Fruit fly (Drosophila melanogaster): ENCODE results near the gene Arp3.

The Arp3 gene

dm6 chr3L:8156199-8156598 lies 40.5 kb upstream of the Arp3 start (continued):
- no peak for TF ChIP-seq achi (GFP tag; optimal IDR thresholded peaks at IDR 0.05)
- no peak for TF ChIP-seq Eip93F (GFP tag; optimal IDR thresholded peaks at IDR 0.05)
- TF ChIP-seq Sox15 (GFP tag; optimal IDR thresholded peaks at IDR 0.05) = no peak
- peak; percentile 22 for TF ChIP-seq topi (GFP tag; optimal IDR thresholded peaks at IDR 0.05)
- TF ChIP-seq svp (GFP tag) = peak; percentile 75
- TF ChIP-seq Sox14 (GFP tag; optimal IDR thresholded peaks at IDR 0.05) = no peak
- no peak for TF ChIP-seq fd85E (GFP tag; optimal IDR thresholded peaks at IDR 0.05)
- peak; percentile 16 for TF ChIP-seq CG10669 (GFP tag; optimal IDR thresholded peaks at IDR 0.05)
- TF ChIP-seq vri (GFP tag; optimal IDR thresholded peaks at IDR 0.05) = no peak
- peak; percentile 42 for TF ChIP-seq CG3919 (GFP tag; optimal IDR thresholded peaks at IDR 0.05)
- peak; percentile 22 for TF ChIP-seq CG32006 (GFP tag; optimal IDR thresholded peaks at IDR 0.05)
- no peak for TF ChIP-seq CG11902 (GFP tag; optimal IDR thresholded peaks at IDR 0.05)

dm6 chr3L:8155324-8155723 lies 39.6 kb upstream of the Arp3 start:
- TF ChIP-seq dsx (GFP tag; optimal IDR thresholded peaks at IDR 0.05; ENCODE audit: poor library complexity, severe bottlenecking) (no peak), CG6808 (GFP tag; optimal IDR thresholded peaks at IDR 0.05) (no peak), Sox102F (GFP tag; optimal IDR thresholded peaks at IDR 0.05) (no peak), CG4318 (GFP tag; optimal IDR thresholded peaks at IDR 0.05) (no peak), svp (GFP tag) (no peak), CG31627 (GFP tag; optimal IDR thresholded peaks at IDR 0.05) (no peak), pdm3 (GFP tag; optimal IDR thresholded peaks at IDR 0.05) (no peak), OdsH (GFP tag; optimal IDR thresholded peaks at IDR 0.05) (no peak), CG9139 (GFP tag; optimal IDR thresholded peaks at IDR 0.05) (no peak), net (GFP tag; optimal IDR thresholded peaks at IDR 0.05) (no peak), Hr39 (GFP tag; optimal IDR thresholded peaks at IDR 0.05) (no peak), Ets21C (GFP tag; optimal IDR thresholded peaks at IDR 0.05) (no peak), CG1621 (tag; optimal IDR thresholded peaks at IDR 0.05) (no peak), fd85E (GFP tag; optimal IDR thresholded peaks at IDR 0.05) (no peak), Met (GFP tag; optimal IDR thresholded peaks at IDR 0.05) (no peak)

- TF ChIP-seq spab (GFP tag; optimal IDR thresholded peaks at IDR 0.05) = peak; percentile 18
- peak; percentile 36 for TF ChIP-seq CG9139 (GFP tag; optimal IDR thresholded peaks at IDR 0.05)
- TF ChIP-seq CG6808 (GFP tag; optimal IDR thresholded peaks at IDR 0.05) = peak; percentile 41
- TF ChIP-seq ss (GFP tag; optimal IDR thresholded peaks at IDR 0.05) = peak in 1 of 2 experiments; percentile 36
- TF ChIP-seq Blimp-1 (GFP tag; optimal IDR thresholded peaks at IDR 0.05) = no peak
- TF ChIP-seq CG7368 (GFP tag; optimal IDR thresholded peaks at IDR 0.05) = no peak
- TF ChIP-seq CG8632 (GFP tag; optimal IDR thresholded peaks at IDR 0.05) = peak; percentile 10
- peak; percentile 9 for TF ChIP-seq CG10669 (GFP tag; optimal IDR thresholded peaks at IDR 0.05)
- peak; percentile 18 for TF ChIP-seq Eip78C (GFP tag)
- peak; percentile 37; the same call in 1 of the 2 replicates for TF ChIP-seq CG15336 (GFP tag; IDR thresholded peaks at IDR 0.05)
Measured at dm6 chr3L:8154544-8154943, 38.8 kb upstream of the Arp3 start.

- peak; percentile 54 for TF ChIP-seq CG16779 (tag; optimal IDR thresholded peaks at IDR 0.05)
- no peak for TF ChIP-seq CG6854 (GFP tag; optimal IDR thresholded peaks at IDR 0.05)
- peak; percentile 63 for TF ChIP-seq Hr38 (GFP tag; optimal IDR thresholded peaks at IDR 0.05)
- TF ChIP-seq Sox102F (GFP tag; optimal IDR thresholded peaks at IDR 0.05) = peak; percentile 47
- TF ChIP-seq CG8319 (GFP tag; optimal IDR thresholded peaks at IDR 0.05) = peak; percentile 47
- TF ChIP-seq esn (GFP tag; optimal IDR thresholded peaks at IDR 0.05) = peak; percentile 46
- TF ChIP-seq CG15336 (GFP tag; IDR thresholded peaks at IDR 0.05) = peak; percentile 97
- TF ChIP-seq CG11294 (GFP tag; IDR thresholded peaks at IDR 0.05) = peak; percentile 92
- TF ChIP-seq CG7368 (GFP tag; optimal IDR thresholded peaks at IDR 0.05) = peak; percentile 72
- TF ChIP-seq eg (GFP tag; IDR thresholded peaks at IDR 0.05) = peak; percentile 96
- peak; percentile 89 for TF ChIP-seq CG3919 (GFP tag; optimal IDR thresholded peaks at IDR 0.05)
- peak; percentile 46 for TF ChIP-seq CG31627 (GFP tag; optimal IDR thresholded peaks at IDR 0.05)
- TF ChIP-seq vri (GFP tag; optimal IDR thresholded peaks at IDR 0.05) = peak; percentile 17
- TF ChIP-seq fd59A (GFP tag; optimal IDR thresholded peaks at IDR 0.05) = peak; percentile 65
- peak; percentile 56 for TF ChIP-seq Sox15 (GFP tag; optimal IDR thresholded peaks at IDR 0.05)
- peak; percentile 52 for TF ChIP-seq Ets96B (tag; optimal IDR thresholded peaks at IDR 0.05)
- peak in 1 of 2 experiments; percentile 55 for TF ChIP-seq ss (GFP tag; optimal IDR thresholded peaks at IDR 0.05)
- peak; percentile 94 for TF ChIP-seq CG6163 (GFP tag; IDR thresholded peaks at IDR 0.05)
- peak; percentile 95 for TF ChIP-seq CG8119 (GFP tag; IDR thresholded peaks at IDR 0.05)
- peak; percentile 87 for TF ChIP-seq achi (GFP tag; optimal IDR thresholded peaks at IDR 0.05)
- TF ChIP-seq Blimp-1 (GFP tag; optimal IDR thresholded peaks at IDR 0.05) = no peak
- peak; percentile 62 for TF ChIP-seq topi (GFP tag; optimal IDR thresholded peaks at IDR 0.05)
- TF ChIP-seq Eip78C (GFP tag) = peak; percentile 96
- TF ChIP-seq spab (GFP tag; optimal IDR thresholded peaks at IDR 0.05) = peak; percentile 53
- TF ChIP-seq pdm3 (GFP tag; optimal IDR thresholded peaks at IDR 0.05) = peak; percentile 88
Measured at dm6 chr3L:8153206-8153996, 37.7 kb upstream of the Arp3 start.

Data from whole organism, prepupa.